Worm (Caenorhabditis elegans) whole organism, L2 larva: ENCODE results near the gene C06A1.3.

ENCODE experiments used
- aly-2 ChIP-seq: fragments of 150-350 bp; optimal IDR thresholded peaks from 2 replicates; lab custom pipeline; 2014; ENCODE audit warnings: missing biosample characterization, missing genetic modification characterization
- ama-1 ChIP-seq: fragments of 150-350 bp; optimal IDR thresholded peaks from 2 replicates; lab custom pipeline; 2018; ENCODE audit warnings: inconsistent platforms
- fos-1 ChIP-seq: fragments of 150-350 bp; optimal IDR thresholded peaks from 2 replicates; lab custom pipeline; 2014; ENCODE audit warnings: missing biosample characterization, missing genetic modification characterization
- nhr-10 ChIP-seq: sonication (generic microtip); optimal IDR thresholded peaks from 2 replicates; lab custom pipeline; 2017; ENCODE audit warnings: missing biosample characterization, missing genetic modification characterization
- nhr-21 ChIP-seq: fragments of 150-350 bp; optimal IDR thresholded peaks from 2 replicates; lab custom pipeline; 2014; ENCODE audit warnings: missing biosample characterization, missing genetic modification characterization
- nhr-6 ChIP-seq: fragments of 150-350 bp; optimal IDR thresholded peaks from 2 replicates; lab custom pipeline; 2014; ENCODE audit warnings: missing biosample characterization, missing genetic modification characterization
- nhr-77 ChIP-seq: fragments of 150-350 bp; optimal IDR thresholded peaks from 2 replicates; lab custom pipeline; 2014; ENCODE audit warnings: missing biosample characterization, missing genetic modification characterization
- skn-1 ChIP-seq: sonication (generic microtip); optimal IDR thresholded peaks from 2 replicates; lab custom pipeline; 2017; ENCODE audit warnings: missing biosample characterization, missing genetic modification characterization
- snpc-4 ChIP-seq: fragments of 150-350 bp; optimal IDR thresholded peaks from 2 replicates; lab custom pipeline; 2014; ENCODE audit warnings: missing biosample characterization, missing genetic modification characterization
- unc-62 ChIP-seq: fragments of 150-350 bp; optimal IDR thresholded peaks from 2 replicates; lab custom pipeline; 2014; ENCODE audit warnings: missing biosample characterization, missing genetic modification reagents, missing genetic modification characterization
- zag-1 ChIP-seq: fragments of 150-350 bp; optimal IDR thresholded peaks from 2 replicates; lab custom pipeline; 2014; ENCODE audit warnings: missing biosample characterization, missing genetic modification characterization
- ztf-11 ChIP-seq: sonication (generic microtip); optimal IDR thresholded peaks from 2 replicates; lab custom pipeline; 2017; ENCODE audit warnings: missing biosample characterization, missing genetic modification characterization

DNA sequence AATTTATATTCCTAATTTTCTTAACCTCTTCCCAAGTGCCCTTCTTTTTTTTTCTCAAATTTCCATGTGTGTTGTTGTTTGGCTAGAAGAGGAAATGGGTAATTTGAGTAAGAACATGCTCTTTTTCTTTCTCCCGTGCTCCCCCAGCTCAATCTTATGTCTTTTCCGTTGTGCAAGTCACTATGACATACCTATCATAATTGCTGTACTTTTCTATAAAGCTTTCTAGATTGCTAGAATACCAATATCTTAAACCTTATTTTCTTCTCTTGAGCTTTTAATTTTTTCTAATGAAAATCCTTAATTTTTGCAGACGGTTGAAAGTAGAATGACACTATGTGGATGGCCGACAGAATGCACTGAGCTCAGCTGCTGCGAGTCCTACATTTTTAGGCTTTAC is 1.8 kb upstream of the C06A1.3 start, which contains the start of gene txt-13:
- TF ChIP-seq nhr-77 (tag; lab: Kevin White, UChicago) (no peak), skn-1 (tag; lab: Kevin White, UChicago) (no peak), snpc-4 (no peak), nhr-6 (tag; lab: Kevin White, UChicago) (no peak), fos-1 (tag; lab: Kevin White, UChicago) (no peak), ama-1 (no peak), ztf-11 (tag; lab: Kevin White, UChicago) (no peak), aly-2 (tag; lab: Kevin White, UChicago) (no peak), unc-62 (GFP tag; lab: Kevin White, UChicago) (no peak), nhr-10 (tag; lab: Kevin White, UChicago) (no peak), zag-1 (tag; lab: Kevin White, UChicago) (no peak), nhr-21 (tag; lab: Kevin White, UChicago) (no peak)
